Fruit fly (Drosophila melanogaster): ENCODE data around the gene Setx.
A peak's percentile ranks its signal among the peaks of the same experiment; 100 is the strongest.

Gene Setx

dm6 chr3L:8097101-8097500, 40.2 kb downstream of the Setx start:
- no peak for TF ChIP-seq CG10348 (GFP tag; IDR thresholded peaks at IDR 0.05)
- no peak for TF ChIP-seq CG12605 (GFP tag; IDR thresholded peaks at IDR 0.05)
- no peak for TF ChIP-seq D1 (tag; optimal IDR thresholded peaks at IDR 0.05)
- TF ChIP-seq CG4496 (GFP tag; IDR thresholded peaks at IDR 0.05): no peak
- TF ChIP-seq rn (GFP tag; IDR thresholded peaks at IDR 0.05): no peak
- TF ChIP-seq fd96Ca (GFP tag; IDR thresholded peaks at IDR 0.05): no peak
- no peak for TF ChIP-seq Snoo (tag; optimal IDR thresholded peaks at IDR 0.05)
- TF ChIP-seq CG8301 (tag; optimal IDR thresholded peaks at IDR 0.05): no peak
- no peak for TF ChIP-seq Ets98B (GFP tag; IDR thresholded peaks at IDR 0.05)
- no peak for TF ChIP-seq CG17806 (tag; optimal IDR thresholded peaks at IDR 0.05)
- TF ChIP-seq CG32121 (GFP tag; IDR thresholded peaks at IDR 0.05): no peak

- TF ChIP-seq CG8159 (tag; optimal IDR thresholded peaks at IDR 0.05) (peak; percentile 94), rn (GFP tag; IDR thresholded peaks at IDR 0.05) (peak; percentile 87), D1 (tag; optimal IDR thresholded peaks at IDR 0.05) (peak; percentile 81), gl (tag; optimal IDR thresholded peaks at IDR 0.05) (peak; percentile 71), fd96Ca (GFP tag; IDR thresholded peaks at IDR 0.05) (peak; percentile 92), CG14655 (GFP tag; optimal IDR thresholded peaks at IDR 0.05) (peak; percentile 93), CG15710 (tag; optimal IDR thresholded peaks at IDR 0.05) (peak; percentile 94), CG8301 (tag; optimal IDR thresholded peaks at IDR 0.05) (peak; percentile 90), Pif1B (GFP tag; optimal IDR thresholded peaks at IDR 0.05) (peak; percentile 84), CG9948 (tag; optimal IDR thresholded peaks at IDR 0.05) (peak; percentile 89), CG4496 (GFP tag; IDR thresholded peaks at IDR 0.05) (peak; percentile 93; the same call in 2 of the 3 replicates), CG12605 (GFP tag; IDR thresholded peaks at IDR 0.05) (peak; percentile 84), CG17806 (tag; optimal IDR thresholded peaks at IDR 0.05) (peak; percentile 80), CG34367 (tag; optimal IDR thresholded peaks at IDR 0.05) (peak; percentile 83), Pif1A (GFP tag; optimal IDR thresholded peaks at IDR 0.05) (peak; percentile 87), CG13204 (GFP tag; optimal IDR thresholded peaks at IDR 0.05) (peak; percentile 73), CG32121 (GFP tag; IDR thresholded peaks at IDR 0.05) (peak; percentile 97), EcR (GFP tag; optimal IDR thresholded peaks at IDR 0.05) (peak; percentile 15), Ets98B (GFP tag; IDR thresholded peaks at IDR 0.05) (peak; percentile 94), Snoo (tag; optimal IDR thresholded peaks at IDR 0.05) (peak; percentile 92), CG10348 (GFP tag; IDR thresholded peaks at IDR 0.05) (peak; percentile 91)
Measured at dm6 chr3L:8096106-8096558, 41.2 kb downstream of the Setx start.

dm6 chr3L:8094652-8095129, 42.6 kb downstream of the Setx start:
- TF ChIP-seq CG8301 (tag; optimal IDR thresholded peaks at IDR 0.05) (peak; percentile 5), CG15710 (tag; optimal IDR thresholded peaks at IDR 0.05) (no peak), CG4496 (GFP tag; IDR thresholded peaks at IDR 0.05) (0 out of 3 replicates have a peak, but pooled peaks have one; percentile 19)

dm6 chr3L:8093553-8093952, 43.7 kb downstream of the Setx start:
- no peak for TF ChIP-seq CG4496 (GFP tag; IDR thresholded peaks at IDR 0.05)
- TF ChIP-seq CG17806 (tag; optimal IDR thresholded peaks at IDR 0.05): no peak
- TF ChIP-seq Pif1A (GFP tag; optimal IDR thresholded peaks at IDR 0.05): no peak

- TF ChIP-seq CG4496 (GFP tag; IDR thresholded peaks at IDR 0.05): peak; percentile 61
- peak; percentile 67 for TF ChIP-seq Ets98B (GFP tag; IDR thresholded peaks at IDR 0.05)
- no peak for TF ChIP-seq CG15710 (tag; optimal IDR thresholded peaks at IDR 0.05)
- no peak for TF ChIP-seq CG8159 (tag; optimal IDR thresholded peaks at IDR 0.05)
- TF ChIP-seq gl (tag; optimal IDR thresholded peaks at IDR 0.05): no peak
- TF ChIP-seq Pif1B (GFP tag; optimal IDR thresholded peaks at IDR 0.05): peak; percentile 30
- no peak for TF ChIP-seq D1 (tag; optimal IDR thresholded peaks at IDR 0.05)
- peak; percentile 25; the same call in 1 of the 2 replicates for TF ChIP-seq CG12605 (GFP tag; IDR thresholded peaks at IDR 0.05)
- no peak for TF ChIP-seq Pif1A (GFP tag; optimal IDR thresholded peaks at IDR 0.05)
- TF ChIP-seq Snoo (tag; optimal IDR thresholded peaks at IDR 0.05): no peak
- no peak for TF ChIP-seq CG17806 (tag; optimal IDR thresholded peaks at IDR 0.05)
- 0 out of 2 replicates have a peak, but pooled peaks have one; percentile 12 for TF ChIP-seq CG32121 (GFP tag; IDR thresholded peaks at IDR 0.05)
- TF ChIP-seq CG10348 (GFP tag; IDR thresholded peaks at IDR 0.05): no peak
- no peak for TF ChIP-seq CG14655 (GFP tag; optimal IDR thresholded peaks at IDR 0.05)
- TF ChIP-seq CG8301 (tag; optimal IDR thresholded peaks at IDR 0.05): peak; percentile 11
- no peak for TF ChIP-seq CG9948 (tag; optimal IDR thresholded peaks at IDR 0.05)
- no peak for TF ChIP-seq EcR (GFP tag; optimal IDR thresholded peaks at IDR 0.05)
- no peak for TF ChIP-seq CG13204 (GFP tag; optimal IDR thresholded peaks at IDR 0.05)
- no peak for TF ChIP-seq CG34367 (tag; optimal IDR thresholded peaks at IDR 0.05)
- no peak for TF ChIP-seq fd96Ca (GFP tag; IDR thresholded peaks at IDR 0.05)
- TF ChIP-seq rn (GFP tag; IDR thresholded peaks at IDR 0.05): no peak
Measured at dm6 chr3L:8091650-8092068, 45.6 kb downstream of the Setx start, which contains the start of gene CG7565. TSS of gene CG7565 (minus strand) at chr3L:8091786.

- TF ChIP-seq CG14655 (GFP tag; optimal IDR thresholded peaks at IDR 0.05) (no peak), CG17806 (tag; optimal IDR thresholded peaks at IDR 0.05) (no peak), CG13204 (GFP tag; optimal IDR thresholded peaks at IDR 0.05) (no peak), CG10348 (GFP tag; IDR thresholded peaks at IDR 0.05) (no peak), CG34367 (tag; optimal IDR thresholded peaks at IDR 0.05) (no peak), EcR (GFP tag; optimal IDR thresholded peaks at IDR 0.05) (no peak), CG8159 (tag; optimal IDR thresholded peaks at IDR 0.05) (no peak), Snoo (tag; optimal IDR thresholded peaks at IDR 0.05) (no peak), CG32121 (GFP tag; IDR thresholded peaks at IDR 0.05) (no peak), CG4496 (GFP tag; IDR thresholded peaks at IDR 0.05) (no peak), rn (GFP tag; IDR thresholded peaks at IDR 0.05) (no peak), gl (tag; optimal IDR thresholded peaks at IDR 0.05) (no peak)
Measured at dm6 chr3L:8086218-8086617, 51.1 kb downstream of the Setx start.
